Fruit fly (Drosophila melanogaster) whole organism, prepupa: Measurements from ENCODE around the gene Mgat3.
A peak's percentile ranks its signal among the peaks of the same experiment; 100 is the strongest.

ENCODE experiments used
- Blimp-1 ChIP-seq: fragments of 200-800 bp; sonication (Bioruptor generic); optimal IDR thresholded peaks from 3 replicates; lab custom pipeline; 2017; ENCODE audit warnings: missing biosample characterization, missing genetic modification characterization, mild to moderate bottlenecking, moderate library complexity, missing genetic modification reagents
- CG10669 ChIP-seq: fragments of 200-800 bp; sonication (Bioruptor generic); optimal IDR thresholded peaks from 3 replicates; lab custom pipeline; 2018; ENCODE audit warnings: missing biosample characterization, mild to moderate bottlenecking, missing genetic modification characterization, moderate library complexity
- CG11294 ChIP-seq: fragments of 200-800 bp; sonication (Bioruptor generic); IDR thresholded peaks from 2 replicates; pipeline ENCODE4 v1.3.6; 2022; ENCODE audit warnings: missing biosample characterization, missing genetic modification characterization
- CG11762 ChIP-seq: fragments of 200-800 bp; sonication (Bioruptor generic); optimal IDR thresholded peaks from 3 replicates; lab custom pipeline; 2016; ENCODE audit warnings: missing biosample characterization, missing genetic modification characterization; ENCODE audit not compliant: insufficient read depth
- CG11902 ChIP-seq: fragments of 200-800 bp; sonication (Bioruptor generic); optimal IDR thresholded peaks from 3 replicates; lab custom pipeline; 2016; ENCODE audit warnings: missing biosample characterization, missing genetic modification characterization
- CG15336 ChIP-seq: fragments of 200-800 bp; sonication (Bioruptor generic); IDR thresholded peaks from 2 replicates; pipeline ENCODE4 v1.3.6; 2022; ENCODE audit warnings: missing biosample characterization, missing genetic modification characterization
- CG3032 ChIP-seq: fragments of 200-800 bp; optimal IDR thresholded peaks from 2 replicates; lab custom pipeline; 2019; ENCODE audit warnings: missing biosample characterization, mild to moderate bottlenecking, missing genetic modification characterization, moderate library complexity
- CG31627 ChIP-seq: fragments of 200-800 bp; sonication (Bioruptor generic); optimal IDR thresholded peaks from 3 replicates; lab custom pipeline; 2016; ENCODE audit warnings: missing biosample characterization, missing genetic modification characterization
- CG32006 ChIP-seq: fragments of 200-800 bp; sonication (Bioruptor generic); optimal IDR thresholded peaks from 3 replicates; lab custom pipeline; 2017; ENCODE audit warnings: missing biosample characterization, mild to moderate bottlenecking, missing genetic modification characterization
- CG34406 ChIP-seq: fragments of 200-800 bp; sonication (Bioruptor generic); optimal IDR thresholded peaks from 3 replicates; lab custom pipeline; 2016; ENCODE audit warnings: missing biosample characterization, missing genetic modification characterization
- CG3919 ChIP-seq: fragments of 200-800 bp; sonication (Bioruptor generic); optimal IDR thresholded peaks from 3 replicates; lab custom pipeline; 2016; ENCODE audit warnings: missing biosample characterization, missing genetic modification characterization
- CG6163 ChIP-seq: fragments of 200-800 bp; sonication (Bioruptor generic); IDR thresholded peaks from 3 replicates; pipeline ENCODE4 v1.3.6; 2022; ENCODE audit warnings: missing biosample characterization, missing genetic modification characterization
- CG6276 ChIP-seq: fragments of 200-800 bp; sonication (Bioruptor generic); optimal IDR thresholded peaks from 2 replicates; lab custom pipeline; 2017; ENCODE audit warnings: missing biosample characterization, mild to moderate bottlenecking, missing genetic modification characterization
- CG6792 ChIP-seq: fragments of 200-800 bp; sonication (Bioruptor generic); optimal IDR thresholded peaks from 3 replicates; lab custom pipeline; 2016; ENCODE audit warnings: missing biosample characterization, missing genetic modification characterization
- CG7368 ChIP-seq: fragments of 200-800 bp; sonication (Bioruptor generic); optimal IDR thresholded peaks from 3 replicates; lab custom pipeline; 2016; ENCODE audit warnings: missing biosample characterization, missing genetic modification characterization
- CG8119 ChIP-seq: fragments of 200-800 bp; sonication (Bioruptor generic); IDR thresholded peaks from 3 replicates; pipeline ENCODE4 v1.3.6; 2022; ENCODE audit warnings: missing biosample characterization, missing genetic modification characterization
- CG8319 ChIP-seq: fragments of 200-800 bp; sonication (Bioruptor generic); optimal IDR thresholded peaks from 3 replicates; lab custom pipeline; 2016; ENCODE audit warnings: missing biosample characterization, missing genetic modification characterization
- CG8632 ChIP-seq: fragments of 200-800 bp; sonication (Bioruptor generic); optimal IDR thresholded peaks from 3 replicates; lab custom pipeline; 2016; ENCODE audit warnings: missing biosample characterization, missing genetic modification characterization
- CG9139 ChIP-seq: fragments of 200-800 bp; sonication (Bioruptor generic); optimal IDR thresholded peaks from 3 replicates; lab custom pipeline; 2017; ENCODE audit warnings: missing biosample characterization, mild to moderate bottlenecking, missing genetic modification characterization
- Eip78C ChIP-seq: fragments of 200-800 bp; sonication (Bioruptor generic); peaks from one replicate; lab custom pipeline; 2016; ENCODE audit warnings: missing biosample characterization, missing genetic modification characterization
- Eip93F ChIP-seq: fragments of 200-800 bp; sonication (Bioruptor generic); optimal IDR thresholded peaks from 2 replicates; lab custom pipeline; 2016; ENCODE audit warnings: missing biosample characterization, mild to moderate bottlenecking, missing genetic modification characterization
- Ets21C ChIP-seq: fragments of 200-800 bp; sonication (Bioruptor generic); optimal IDR thresholded peaks from 3 replicates; lab custom pipeline; 2016; ENCODE audit warnings: missing biosample characterization, missing genetic modification characterization
- Ets96B ChIP-seq: fragments of 200-800 bp; optimal IDR thresholded peaks from 2 replicates; lab custom pipeline; 2019; ENCODE audit warnings: missing biosample characterization, mild to moderate bottlenecking, missing genetic modification characterization, moderate library complexity
- Hr39 ChIP-seq: fragments of 200-800 bp; sonication (Bioruptor generic); optimal IDR thresholded peaks from 2 replicates; lab custom pipeline; 2016; ENCODE audit warnings: missing biosample characterization, missing genetic modification characterization
- Hr4 ChIP-seq: fragments of 200-800 bp; sonication (Bioruptor generic); optimal IDR thresholded peaks from 3 replicates; lab custom pipeline; 2016; ENCODE audit warnings: missing biosample characterization, missing genetic modification characterization
- Met ChIP-seq: fragments of 200-800 bp; sonication (Bioruptor generic); optimal IDR thresholded peaks from 3 replicates; lab custom pipeline; 2016; ENCODE audit warnings: missing biosample characterization, missing genetic modification characterization
- OdsH ChIP-seq: fragments of 200-800 bp; sonication (Bioruptor generic); optimal IDR thresholded peaks from 3 replicates; lab custom pipeline; 2016; ENCODE audit warnings: missing biosample characterization, missing genetic modification characterization
- Smox ChIP-seq: fragments of 200-800 bp; sonication (Bioruptor generic); optimal IDR thresholded peaks from 3 replicates; lab custom pipeline; 2016; ENCODE audit warnings: missing biosample characterization, missing genetic modification characterization
- Sox102F ChIP-seq: fragments of 200-800 bp; sonication (Bioruptor generic); optimal IDR thresholded peaks from 2 replicates; lab custom pipeline; 2016; ENCODE audit warnings: missing biosample characterization, mild to moderate bottlenecking, missing genetic modification characterization
- Sox14 ChIP-seq: fragments of 200-800 bp; sonication (Bioruptor generic); optimal IDR thresholded peaks from 3 replicates; lab custom pipeline; 2016; ENCODE audit warnings: missing biosample characterization, missing genetic modification characterization
- Sox15 ChIP-seq: fragments of 200-800 bp; sonication (Bioruptor generic); optimal IDR thresholded peaks from 3 replicates; lab custom pipeline; 2016; ENCODE audit warnings: missing biosample characterization, missing genetic modification characterization
- dac ChIP-seq: fragments of 200-800 bp; sonication (Bioruptor generic); optimal IDR thresholded peaks from 2 replicates; lab custom pipeline; 2017; ENCODE audit warnings: missing biosample characterization, mild to moderate bottlenecking, missing genetic modification characterization
- eg ChIP-seq: fragments of 200-800 bp; sonication (Bioruptor generic); IDR thresholded peaks from 3 replicates; pipeline ENCODE4 v1.3.6; 2022; ENCODE audit warnings: missing biosample characterization, missing genetic modification characterization
- fd59A ChIP-seq: fragments of 200-800 bp; sonication (Bioruptor generic); optimal IDR thresholded peaks from 2 replicates; lab custom pipeline; 2017; ENCODE audit warnings: missing biosample characterization, mild to moderate bottlenecking, missing genetic modification characterization, missing genetic modification reagents
- net ChIP-seq: fragments of 200-800 bp; sonication (Bioruptor generic); optimal IDR thresholded peaks from 3 replicates; lab custom pipeline; 2016; ENCODE audit warnings: missing biosample characterization, missing genetic modification characterization
- salr ChIP-seq, 2 experiments: fragments of 200-800 bp; sonication (Bioruptor generic); optimal IDR thresholded peaks; 3 replicates each; lab custom pipeline; 2016 to 2018; ENCODE audit warnings: missing biosample characterization in 2 of 2, missing genetic modification characterization in 2 of 2, mild to moderate bottlenecking in 1 of 2
- spab ChIP-seq: fragments of 200-800 bp; sonication (Bioruptor generic); optimal IDR thresholded peaks from 2 replicates; lab custom pipeline; 2017; ENCODE audit warnings: missing biosample characterization, mild to moderate bottlenecking, missing genetic modification characterization, missing genetic modification reagents
- ss ChIP-seq, 2 experiments: fragments of 200-800 bp; sonication (Bioruptor generic); optimal IDR thresholded peaks; 2 replicates in 1 of 2; 3 replicates in 1 of 2; lab custom pipeline; 2017 to 2018; ENCODE audit warnings: mild to moderate bottlenecking in 2 of 2, missing biosample characterization in 2 of 2, missing genetic modification characterization in 2 of 2, moderate library complexity in 1 of 2
- svp ChIP-seq: fragments of 200-800 bp; sonication (Bioruptor generic); peaks from one replicate; lab custom pipeline; 2016; ENCODE audit warnings: missing biosample characterization, missing genetic modification characterization
- vri ChIP-seq: fragments of 200-800 bp; sonication (Bioruptor generic); optimal IDR thresholded peaks from 3 replicates; lab custom pipeline; 2016; ENCODE audit warnings: missing biosample characterization, mild to moderate bottlenecking, missing genetic modification characterization

The Mgat3 gene

DNA sequence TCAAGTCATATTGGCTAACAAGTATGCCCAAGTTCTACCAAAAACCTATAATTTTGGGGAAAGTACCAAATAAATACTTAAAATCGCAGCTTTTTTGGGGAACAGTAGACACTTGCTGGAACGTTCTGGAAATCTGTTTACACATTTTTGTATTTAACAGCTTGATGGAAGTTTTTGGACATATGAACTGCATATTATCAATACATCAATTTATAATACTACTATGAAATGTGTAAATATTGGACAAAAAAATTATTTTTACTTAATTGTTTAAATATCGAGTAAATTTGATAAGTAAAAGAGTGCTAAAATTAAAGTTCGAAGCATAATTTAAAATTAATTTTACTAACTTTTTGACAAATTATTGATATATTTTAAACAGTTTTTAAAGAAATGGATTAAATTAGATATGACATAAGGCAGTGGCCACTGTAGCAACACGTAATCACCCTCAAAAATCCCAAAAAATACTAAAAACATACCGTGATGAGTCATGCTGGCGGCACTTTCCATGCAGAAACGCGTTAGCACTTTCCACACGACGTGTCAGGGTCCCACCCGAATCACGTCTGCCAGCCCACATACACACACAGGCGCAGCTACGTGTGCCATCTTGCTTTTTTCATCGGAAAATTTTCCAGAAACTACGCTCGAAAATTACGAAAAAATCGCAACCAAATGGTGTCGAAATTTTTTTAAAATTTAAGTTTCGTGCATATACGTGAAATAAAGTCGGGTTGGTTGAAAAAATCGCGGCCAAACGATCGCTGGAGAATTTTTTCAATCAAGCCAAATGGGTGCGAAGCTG is 17.2 kb downstream of the Mgat3 start, which contains the start of gene Sirt1 (continued):
- TF ChIP-seq dac (GFP tag; lab: Kevin White, UChicago) (no peak), Ets96B (tag; lab: Kevin White, UChicago) (peak; percentile 87), vri (GFP tag; lab: Kevin White, UChicago) (no peak), OdsH (GFP tag; lab: Kevin White, UChicago) (peak; percentile 89), CG15336 (peak; percentile 82), CG32006 (peak; percentile 90), CG6792 (GFP tag; lab: Kevin White, UChicago) (peak; percentile 83), spab (peak; percentile 70), CG9139 (GFP tag; lab: Kevin White, UChicago) (no peak), Hr39 (GFP tag; lab: Kevin White, UChicago) (peak; percentile 85), Eip93F (GFP tag; lab: Kevin White, UChicago) (peak; percentile 26), Blimp-1 (GFP tag; lab: Kevin White, UChicago) (peak; percentile 78), CG8119 (peak; percentile 78), CG3032 (tag; lab: Kevin White, UChicago) (peak; percentile 87), CG11762 (peak; percentile 74), CG8319 (no peak), Met (peak; percentile 81), CG7368 (peak; percentile 66), fd59A (GFP tag; lab: Kevin White, UChicago) (peak; percentile 75), CG10669 (GFP tag; lab: Kevin White, UChicago) (peak; percentile 76), ss (GFP tag; optimal IDR thresholded peaks at IDR 0.05; lab: Kevin White, UChicago) (peak; percentile 6 to 80), eg (GFP tag; lab: Robert Waterston, UW) (peak; percentile 61; the same call in 2 of the 3 replicates), svp (GFP tag; lab: Kevin White, UChicago) (no peak), Sox14 (peak; percentile 74), CG8632 (GFP tag; lab: Kevin White, UChicago) (peak; percentile 87), net (peak; percentile 81), CG6276 (peak; percentile 80), CG11294 (GFP tag; lab: Robert Waterston, UW) (peak; percentile 63; the same call in 1 of the 2 replicates)

DNA sequence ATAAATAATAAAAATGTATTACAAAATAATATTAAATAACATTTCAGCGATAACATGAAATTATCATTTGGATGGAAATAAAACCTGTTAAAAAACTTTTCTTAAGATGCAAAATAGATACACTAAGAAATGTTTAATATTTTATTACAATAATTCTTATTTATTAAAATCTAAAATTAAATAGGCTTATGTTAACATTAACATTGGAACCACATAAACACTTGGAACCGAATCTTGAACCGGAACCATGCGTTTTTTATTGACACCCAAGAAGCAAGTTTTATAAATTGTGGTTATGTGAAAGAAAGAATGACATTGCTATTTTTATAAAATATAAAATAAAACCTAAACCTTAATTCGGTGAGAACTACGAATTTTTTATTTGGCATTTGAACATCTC is 22.2 kb downstream of the Mgat3 start, which contains the start of gene kmg:
TSS of gene kmg (plus strand) at position 301 of the 400 bp plus-strand sequence.
- TF ChIP-seq CG34406 (GFP tag; lab: Kevin White, UChicago) (no peak), Eip78C (GFP tag; lab: Kevin White, UChicago) (no peak), CG11902 (no peak), vri (GFP tag; lab: Kevin White, UChicago) (no peak), spab (no peak), Sox15 (no peak), Eip93F (GFP tag; lab: Kevin White, UChicago) (no peak)

DNA sequence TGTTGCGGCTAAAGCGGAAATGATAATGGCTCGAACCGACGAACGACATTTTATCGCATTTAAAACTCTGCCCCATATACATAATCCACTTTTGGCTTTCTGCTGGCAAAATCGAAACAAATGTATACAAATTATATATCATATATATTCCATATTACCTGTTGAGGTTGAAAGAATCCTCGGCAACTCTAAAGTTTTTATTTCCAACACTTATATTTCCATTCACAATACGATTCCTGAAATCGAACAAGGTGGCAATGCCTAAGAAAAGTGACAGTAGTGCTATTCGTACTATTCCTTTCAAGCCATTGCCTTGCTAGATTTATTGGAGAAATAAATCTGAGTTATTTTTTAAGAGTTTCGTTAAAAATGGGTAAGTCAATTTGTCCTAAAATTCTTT is 23.9 kb downstream of the Mgat3 start, which contains the start of gene Pk34A:
TSS of gene Pk34A (plus strand) at position 301 of the 400 bp plus-strand sequence.
- TF ChIP-seq CG8632 (GFP tag; lab: Kevin White, UChicago), result no peak
- TF ChIP-seq OdsH (GFP tag; lab: Kevin White, UChicago), result no peak
- TF ChIP-seq net, result no peak
- no peak for TF ChIP-seq Ets21C (GFP tag; lab: Kevin White, UChicago)
- TF ChIP-seq eg (GFP tag; lab: Robert Waterston, UW), result no peak
- TF ChIP-seq spab, result no peak
- TF ChIP-seq Smox (GFP tag; lab: Kevin White, UChicago), result no peak
- no peak for TF ChIP-seq Sox102F
- no peak for TF ChIP-seq salr (GFP tag; optimal IDR thresholded peaks at IDR 0.05; lab: Kevin White, UChicago)
- no peak for TF ChIP-seq dac (GFP tag; lab: Kevin White, UChicago)
- TF ChIP-seq CG34406 (GFP tag; lab: Kevin White, UChicago), result no peak
- TF ChIP-seq CG3919 (GFP tag; lab: Kevin White, UChicago), result no peak
- TF ChIP-seq CG10669 (GFP tag; lab: Kevin White, UChicago), result no peak
- TF ChIP-seq CG11762, result no peak
- TF ChIP-seq CG31627, result no peak
- TF ChIP-seq CG3032 (tag; lab: Kevin White, UChicago), result no peak
- TF ChIP-seq CG6163, result no peak
- no peak for TF ChIP-seq Hr4 (GFP tag; lab: Kevin White, UChicago)
- no peak for TF ChIP-seq ss (GFP tag; optimal IDR thresholded peaks at IDR 0.05; lab: Kevin White, UChicago)
